Fruit fly (Drosophila melanogaster) whole organism, embryonic: ENCODE results near the gene ND-B16.6.

ENCODE experiments used
- Atf6 ChIP-seq: fragments of 200-800 bp; sonication (Bioruptor generic); IDR thresholded peaks from 2 replicates; pipeline ENCODE4 v1.3.6; 2022; ENCODE audit warnings: missing biosample characterization, missing genetic modification characterization
- Bteb2 ChIP-seq: fragments of 200-800 bp; sonication (Bioruptor generic); optimal IDR thresholded peaks from 2 replicates; lab custom pipeline; 2016; ENCODE audit warnings: missing biosample characterization, missing genetic modification characterization
- CG11723 ChIP-seq: fragments of 200-800 bp; sonication (Bioruptor generic); optimal IDR thresholded peaks from 2 replicates; lab custom pipeline; 2017; ENCODE audit warnings: missing biosample characterization, mild to moderate bottlenecking, missing genetic modification characterization
- CG12155 ChIP-seq: fragments of 200-800 bp; sonication (Bioruptor generic); optimal IDR thresholded peaks from 3 replicates; lab custom pipeline; 2016; ENCODE audit warnings: missing biosample characterization, missing genetic modification characterization
- CG1233 ChIP-seq: fragments of 200-800 bp; sonication (Bioruptor generic); optimal IDR thresholded peaks from 4 replicates; lab custom pipeline; 2018; ENCODE audit warnings: missing biosample characterization, mild to moderate bottlenecking, missing genetic modification characterization
- CG13123 ChIP-seq: fragments of 200-800 bp; sonication (Bioruptor generic); optimal IDR thresholded peaks from 2 replicates; lab custom pipeline; 2016; ENCODE audit warnings: missing biosample characterization, missing genetic modification characterization
- CG13424 ChIP-seq: fragments of 200-800 bp; sonication (Bioruptor generic); optimal IDR thresholded peaks from 2 replicates; lab custom pipeline; 2019; ENCODE audit warnings: missing biosample characterization, mild to moderate bottlenecking, missing genetic modification characterization, moderate library complexity
- CG15514 ChIP-seq: fragments of 200-800 bp; sonication (Bioruptor generic); optimal IDR thresholded peaks from 3 replicates; lab custom pipeline; 2017; ENCODE audit warnings: missing biosample characterization, missing genetic modification characterization, mild to moderate bottlenecking, moderate library complexity, missing genetic modification reagents
- CG15601 ChIP-seq: fragments of 200-800 bp; sonication (Bioruptor generic); optimal IDR thresholded peaks from 3 replicates; lab custom pipeline; 2019; ENCODE audit warnings: missing biosample characterization, mild to moderate bottlenecking, missing genetic modification characterization, moderate library complexity
- CG16815 ChIP-seq: fragments of 200-800 bp; sonication (Bioruptor generic); optimal IDR thresholded peaks from 3 replicates; lab custom pipeline; 2017; ENCODE audit warnings: missing biosample characterization, mild to moderate bottlenecking, missing genetic modification characterization
- CG30020 ChIP-seq: fragments of 200-800 bp; optimal IDR thresholded peaks from 2 replicates; lab custom pipeline; 2019; ENCODE audit warnings: missing biosample characterization, mild to moderate bottlenecking, missing genetic modification characterization, moderate library complexity
- CG31365 ChIP-seq: fragments of 200-800 bp; sonication (Bioruptor generic); optimal IDR thresholded peaks from 2 replicates; lab custom pipeline; 2018; ENCODE audit warnings: missing biosample characterization, mild to moderate bottlenecking, missing genetic modification characterization
- CG3281 ChIP-seq: fragments of 200-800 bp; sonication (Bioruptor generic); optimal IDR thresholded peaks from 3 replicates; lab custom pipeline; 2017; ENCODE audit warnings: missing biosample characterization, mild to moderate bottlenecking, missing genetic modification characterization
- CG4424 ChIP-seq: fragments of 200-800 bp; sonication (Bioruptor generic); optimal IDR thresholded peaks from 3 replicates; lab custom pipeline; 2016; ENCODE audit warnings: missing biosample characterization, missing genetic modification characterization
- CG4854 ChIP-seq: fragments of 200-800 bp; sonication (Bioruptor generic); optimal IDR thresholded peaks from 2 replicates; lab custom pipeline; 2016; ENCODE audit warnings: missing biosample characterization, missing genetic modification characterization, inconsistent platforms
- CG5180 ChIP-seq: fragments of 200-800 bp; sonication (Bioruptor generic); optimal IDR thresholded peaks from 3 replicates; lab custom pipeline; 2017; ENCODE audit warnings: missing biosample characterization, missing genetic modification characterization, mild to moderate bottlenecking, moderate library complexity, missing genetic modification reagents
- CG6689 ChIP-seq: fragments of 200-800 bp; sonication (Bioruptor generic); IDR thresholded peaks from 2 replicates; pipeline ENCODE4 v1.3.6; 2022; ENCODE audit warnings: missing biosample characterization, missing genetic modification characterization
- CG7928 ChIP-seq: fragments of 200-800 bp; sonication (Bioruptor generic); optimal IDR thresholded peaks from 2 replicates; lab custom pipeline; 2017; ENCODE audit warnings: missing biosample characterization, mild to moderate bottlenecking, missing genetic modification characterization
- CG9817 ChIP-seq: fragments of 200-800 bp; sonication (Bioruptor generic); optimal IDR thresholded peaks from 2 replicates; lab custom pipeline; 2018; ENCODE audit warnings: missing biosample characterization, mild to moderate bottlenecking, missing genetic modification characterization, moderate library complexity
- Dek ChIP-seq: fragments of 200-800 bp; sonication (Bioruptor generic); optimal IDR thresholded peaks from 3 replicates; lab custom pipeline; 2019; ENCODE audit warnings: missing biosample characterization, mild to moderate bottlenecking, missing genetic modification characterization, moderate library complexity
- Dp ChIP-seq: fragments of 200-800 bp; sonication (Bioruptor generic); optimal IDR thresholded peaks from 2 replicates; lab custom pipeline; 2018; ENCODE audit warnings: missing biosample characterization, mild to moderate bottlenecking, missing genetic modification characterization, moderate library complexity
- HHEX ChIP-seq: fragments of 200-800 bp; sonication (Bioruptor generic); optimal IDR thresholded peaks from 3 replicates; lab custom pipeline; 2017; ENCODE audit warnings: missing biosample characterization, mild to moderate bottlenecking, missing genetic modification characterization, missing genetic modification reagents
- Hand ChIP-seq: fragments of 200-800 bp; sonication (Bioruptor generic); optimal IDR thresholded peaks from 2 replicates; lab custom pipeline; 2017; ENCODE audit warnings: mild to moderate bottlenecking, missing biosample characterization, missing genetic modification reagents, missing genetic modification characterization
- Max ChIP-seq: fragments of 200-800 bp; sonication (Bioruptor generic); optimal IDR thresholded peaks from 2 replicates; lab custom pipeline; 2016; ENCODE audit warnings: missing biosample characterization, mild to moderate bottlenecking, missing genetic modification characterization
- Med ChIP-seq: fragments of 200-800 bp; sonication (Bioruptor generic); peaks from one replicate; lab custom pipeline; 2016; ENCODE audit warnings: missing biosample characterization, missing genetic modification characterization, mild to moderate bottlenecking, inconsistent platforms, moderate library complexity
- Nf-YA ChIP-seq: fragments of 200-800 bp; sonication (Bioruptor generic); IDR thresholded peaks from 2 replicates; pipeline ENCODE4 v1.3.6; 2022; ENCODE audit warnings: missing biosample characterization, missing genetic modification characterization
- Oaz ChIP-seq: fragments of 200-800 bp; sonication (Bioruptor generic); IDR thresholded peaks from 2 replicates; pipeline ENCODE4 v1.3.6; 2022; ENCODE audit warnings: missing biosample characterization, missing genetic modification characterization
- Oli ChIP-seq: fragments of 200-800 bp; sonication (Bioruptor generic); optimal IDR thresholded peaks from 2 replicates; lab custom pipeline; 2018; ENCODE audit warnings: missing biosample characterization, mild to moderate bottlenecking, missing genetic modification characterization, moderate library complexity
- TFAM ChIP-seq: fragments of 200-800 bp; sonication (Bioruptor generic); optimal IDR thresholded peaks from 2 replicates; lab custom pipeline; 2017; ENCODE audit warnings: missing biosample characterization, missing genetic modification characterization, inconsistent platforms
- YL-1 ChIP-seq: fragments of 200-800 bp; sonication (Bioruptor generic); optimal IDR thresholded peaks from 3 replicates; lab custom pipeline; 2017; ENCODE audit warnings: missing biosample characterization, mild to moderate bottlenecking, missing genetic modification characterization
- ase ChIP-seq: fragments of 200-800 bp; sonication (Bioruptor generic); IDR thresholded peaks from 3 replicates; pipeline ENCODE4 v1.3.6; 2022; ENCODE audit warnings: missing biosample characterization, missing genetic modification characterization
- cg ChIP-seq: fragments of 200-800 bp; sonication (Bioruptor generic); optimal IDR thresholded peaks from 3 replicates; lab custom pipeline; 2019; ENCODE audit warnings: missing biosample characterization, mild to moderate bottlenecking, missing genetic modification characterization, moderate library complexity
- dpn ChIP-seq, 2 experiments: fragments of 200-800 bp; sonication (Bioruptor generic); optimal IDR thresholded peaks; 3 replicates each; lab custom pipeline; 2016; ENCODE audit warnings: missing biosample characterization in 2 of 2, missing genetic modification characterization in 2 of 2
- dysf ChIP-seq: fragments of 200-800 bp; sonication (Bioruptor generic); IDR thresholded peaks from 3 replicates; pipeline ENCODE4 v1.3.6; 2022; ENCODE audit warnings: missing biosample characterization, missing genetic modification characterization
- eyg ChIP-seq: fragments of 200-800 bp; sonication (Bioruptor generic); optimal IDR thresholded peaks from 3 replicates; lab custom pipeline; 2016; ENCODE audit warnings: missing biosample characterization, missing genetic modification characterization
- fd96Cb ChIP-seq: fragments of 200-800 bp; sonication (Bioruptor generic); optimal IDR thresholded peaks from 2 replicates; lab custom pipeline; 2018; ENCODE audit warnings: missing biosample characterization, mild to moderate bottlenecking, missing genetic modification characterization, moderate library complexity
- ftz-f1 ChIP-seq: fragments of 200-800 bp; sonication (Bioruptor generic); optimal IDR thresholded peaks from 2 replicates; lab custom pipeline; 2016; ENCODE audit warnings: missing biosample characterization, missing genetic modification characterization
- gce ChIP-seq: fragments of 200-800 bp; sonication (Bioruptor generic); IDR thresholded peaks from 3 replicates; pipeline ENCODE4 v1.3.6; 2022; ENCODE audit warnings: missing biosample characterization, missing genetic modification characterization
- hkb ChIP-seq, 2 experiments: fragments of 200-800 bp in 1 of 2; fragments of >200 bp in 1 of 2; sonication (Bioruptor generic) in 1 of 2; IDR thresholded peaks in 1 of 2; optimal IDR thresholded peaks in 1 of 2; 2 replicates each; pipeline versions ENCODE4 v1.3.6 to Lab custom; 2017 to 2022; ENCODE audit warnings: missing biosample characterization in 1 of 2, missing genetic modification characterization in 1 of 2
- lab ChIP-seq: fragments of 200-800 bp; sonication (Bioruptor generic); optimal IDR thresholded peaks from 3 replicates; lab custom pipeline; 2017; ENCODE audit warnings: missing biosample characterization, missing genetic modification characterization, mild to moderate bottlenecking, moderate library complexity, missing genetic modification reagents
- maf-S ChIP-seq: fragments of 200-800 bp; sonication (Bioruptor generic); optimal IDR thresholded peaks from 2 replicates; lab custom pipeline; 2016; ENCODE audit warnings: missing biosample characterization, missing genetic modification characterization
- org-1 ChIP-seq: fragments of 200-800 bp; sonication (Bioruptor generic); optimal IDR thresholded peaks from 2 replicates; lab custom pipeline; 2017; ENCODE audit warnings: missing biosample characterization, missing genetic modification characterization
- pan ChIP-seq, 4 experiments: fragments of >200 bp in 3 of 4; fragments of 200-800 bp in 1 of 4; sonication (Bioruptor generic) in 1 of 4; optimal IDR thresholded peaks in 3 of 4; IDR thresholded peaks in 1 of 4; 2 replicates each; pipeline versions ENCODE4 v1.3.6 to Lab custom; 2017 to 2022; ENCODE audit warnings: missing biosample characterization in 2 of 4, missing genetic modification characterization in 2 of 4, mixed read lengths in 1 of 4
- prd ChIP-seq, 3 experiments: fragments of >200 bp in 2 of 3; fragments of 200-800 bp in 1 of 3; sonication (Bioruptor generic) in 1 of 3; optimal IDR thresholded peaks in 2 of 3; IDR thresholded peaks in 1 of 3; 2 replicates in 2 of 3; 3 replicates in 1 of 3; pipeline versions ENCODE4 v1.3.6 to Lab custom; 2017 to 2022; ENCODE audit warnings: missing biosample characterization in 1 of 3, missing genetic modification characterization in 1 of 3
- row ChIP-seq: fragments of 200-800 bp; sonication (Bioruptor generic); IDR thresholded peaks from 3 replicates; pipeline ENCODE4 v1.3.6; 2022; ENCODE audit warnings: missing biosample characterization, missing genetic modification characterization
- stc ChIP-seq: fragments of 200-800 bp; sonication (Bioruptor generic); IDR thresholded peaks from 2 replicates; pipeline ENCODE4 v1.3.6; 2022; ENCODE audit warnings: missing biosample characterization, missing genetic modification characterization
- tup ChIP-seq: fragments of 200-800 bp; sonication (Bioruptor generic); optimal IDR thresholded peaks from 2 replicates; lab custom pipeline; 2016; ENCODE audit warnings: missing biosample characterization, mild to moderate bottlenecking, missing genetic modification characterization, moderate library complexity
- zen2 ChIP-seq: fragments of 200-800 bp; sonication (Bioruptor generic); IDR thresholded peaks from 3 replicates; pipeline ENCODE4 v1.3.6; 2022; ENCODE audit warnings: missing biosample characterization, missing genetic modification characterization; ENCODE audit not compliant: partially characterized antibody

ND-B16.6 gene

DNA sequence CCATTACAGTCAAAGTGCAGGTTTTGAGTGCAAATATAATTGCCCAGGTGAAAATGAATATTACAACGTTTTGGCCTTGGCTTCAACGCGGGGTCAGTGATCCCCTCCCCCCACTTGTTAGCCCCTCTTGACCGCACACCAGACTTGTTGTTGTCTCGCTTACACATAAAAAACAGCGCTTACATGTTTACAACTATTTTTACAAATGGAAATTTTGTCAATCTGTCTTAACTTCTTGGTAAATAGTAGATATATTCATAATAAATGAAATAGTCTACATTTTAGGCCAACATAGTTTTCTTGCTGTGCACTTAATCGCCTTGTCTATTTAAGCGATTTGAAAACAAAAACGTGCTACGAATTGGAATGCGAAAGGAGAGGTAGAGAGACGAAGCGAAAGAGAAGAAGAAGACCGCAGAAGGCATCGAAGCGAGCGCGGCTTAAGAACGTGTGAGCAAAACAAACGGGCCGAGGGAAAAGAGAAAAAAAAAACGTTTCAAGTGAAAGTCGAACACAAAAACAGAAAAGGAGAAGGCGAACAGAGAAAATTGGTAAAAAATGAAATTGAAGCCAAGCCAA is 10.1 kb downstream of the ND-B16.6 start (continued):
- peak; percentile 56 for TF ChIP-seq fd96Cb
- peak; percentile 14 for TF ChIP-seq CG1233 (GFP tag; lab: Kevin White, UChicago)
- peak; percentile 19 for TF ChIP-seq CG12155 (GFP tag; lab: Kevin White, UChicago)
- TF ChIP-seq CG4854 (GFP tag; lab: Kevin White, UChicago), result peak; percentile 18
- peak; percentile 67 for TF ChIP-seq dysf (GFP tag; lab: Robert Waterston, UW)
- TF ChIP-seq ase (GFP tag; lab: Robert Waterston, UW), result peak; percentile 59; the same call in 2 of the 3 replicates
- peak; percentile 30 for TF ChIP-seq Oli (tag; lab: Kevin White, UChicago)
- no peak for TF ChIP-seq TFAM (GFP tag; lab: Kevin White, UChicago)
- no peak for TF ChIP-seq zen2
- TF ChIP-seq row (GFP tag; lab: Robert Waterston, UW), result peak; percentile 61
- TF ChIP-seq Hand (GFP tag; lab: Kevin White, UChicago), result no peak
- TF ChIP-seq CG30020 (tag; lab: Kevin White, UChicago), result no peak
- peak; percentile 6 for TF ChIP-seq Bteb2 (GFP tag; lab: Kevin White, UChicago)
- no peak for TF ChIP-seq HHEX (GFP tag; lab: Kevin White, UChicago)
- no peak for TF ChIP-seq Oaz (GFP tag; lab: Robert Waterston, UW)
- peak; percentile 59 for TF ChIP-seq Atf6 (GFP tag; lab: Robert Waterston, UW)
- TF ChIP-seq Dek (tag; lab: Kevin White, UChicago), result peak; percentile 70
- peak; percentile 71 for TF ChIP-seq CG6689 (GFP tag; lab: Robert Waterston, UW)
- TF ChIP-seq ftz-f1 (GFP tag; lab: Kevin White, UChicago), result no peak
- peak; percentile 61 for TF ChIP-seq stc (GFP tag; lab: Robert Waterston, UW)
- peak; percentile 90 for TF ChIP-seq Med
- TF ChIP-seq gce (GFP tag; lab: Robert Waterston, UW), result peak; percentile 55; the same call in 1 of the 3 replicates
- no peak for TF ChIP-seq CG16815 (GFP tag; lab: Kevin White, UChicago)
- peak; percentile 11 for TF ChIP-seq CG4424 (GFP tag; lab: Kevin White, UChicago)
- peak; percentile 9 for TF ChIP-seq CG15514 (GFP tag; lab: Kevin White, UChicago)
- peak; percentile 39 for TF ChIP-seq CG3281 (GFP tag; lab: Kevin White, UChicago)
- peak; percentile 65 for TF ChIP-seq CG13424 (tag; lab: Kevin White, UChicago)
- TF ChIP-seq CG11723 (GFP tag; lab: Kevin White, UChicago), result no peak
- peak; percentile 24 for TF ChIP-seq org-1 (GFP tag; lab: Kevin White, UChicago)
- TF ChIP-seq eyg (GFP tag; lab: Kevin White, UChicago), result no peak
- TF ChIP-seq pan (optimal IDR thresholded peaks at IDR 0.05; lab: Kevin White, UChicago), result no peak
- TF ChIP-seq pan (GFP tag; optimal IDR thresholded peaks at IDR 0.05 in 1 of 2, IDR thresholded peaks at IDR 0.05 in 1 of 2), result peak in 1 of 2 experiments; percentile 65
- no peak for TF ChIP-seq tup
- TF ChIP-seq cg (GFP tag; lab: Kevin White, UChicago), result no peak
- TF ChIP-seq prd (optimal IDR thresholded peaks at IDR 0.05; lab: Kevin White, UChicago), result no peak
- peak; percentile 68; the same call in 2 of the 3 replicates for TF ChIP-seq prd (GFP tag; IDR thresholded peaks at IDR 0.05; lab: Robert Waterston, UW)
- TF ChIP-seq CG13123, result no peak
- TF ChIP-seq Max (GFP tag; lab: Kevin White, UChicago), result no peak
- peak; percentile 17 for TF ChIP-seq maf-S
- peak; percentile 19 to 43 for TF ChIP-seq dpn (GFP tag; optimal IDR thresholded peaks at IDR 0.05; lab: Kevin White, UChicago)
- TF ChIP-seq Dp (GFP tag; lab: Kevin White, UChicago), result no peak
- peak; percentile 63 for TF ChIP-seq CG9817 (tag; lab: Kevin White, UChicago)
- no peak for TF ChIP-seq hkb (optimal IDR thresholded peaks at IDR 0.05; lab: Kevin White, UChicago)
- peak; percentile 48; the same call in 1 of the 2 replicates for TF ChIP-seq hkb (GFP tag; IDR thresholded peaks at IDR 0.05; lab: Robert Waterston, UW)
- TF ChIP-seq CG5180 (GFP tag; lab: Kevin White, UChicago), result no peak
- peak; percentile 62 for TF ChIP-seq Nf-YA (GFP tag; lab: Robert Waterston, UW)
- TF ChIP-seq CG15601 (tag; lab: Kevin White, UChicago), result peak; percentile 46
- peak; percentile 71 for TF ChIP-seq lab (GFP tag; lab: Kevin White, UChicago)
- no peak for TF ChIP-seq CG31365
- TF ChIP-seq CG7928 (GFP tag; lab: Kevin White, UChicago), result no peak
- no peak for TF ChIP-seq YL-1 (GFP tag; lab: Kevin White, UChicago)
